Worm (Caenorhabditis elegans) whole organism, L4 larva: ENCODE results near the gene K02F6.1.

ENCODE experiments used
- D1046.2 ChIP-seq: fragments of 200-800 bp; sonication (Bioruptor generic); IDR thresholded peaks from 2 replicates; pipeline ENCODE4 v1.3.6; 2022; ENCODE audit warnings: missing genetic modification characterization, missing compliant biosample characterization
- Y105C5A.15 ChIP-seq: fragments of 200-800 bp; sonication (Bioruptor generic); IDR thresholded peaks from 2 replicates; pipeline ENCODE4 v1.3.6; 2022; ENCODE audit warnings: missing genetic modification characterization, missing compliant biosample characterization
- aha-1 ChIP-seq: fragments of 150-350 bp; peaks from one replicate; lab custom pipeline; 2014; ENCODE audit warnings: missing biosample characterization, missing genetic modification characterization

DNA sequence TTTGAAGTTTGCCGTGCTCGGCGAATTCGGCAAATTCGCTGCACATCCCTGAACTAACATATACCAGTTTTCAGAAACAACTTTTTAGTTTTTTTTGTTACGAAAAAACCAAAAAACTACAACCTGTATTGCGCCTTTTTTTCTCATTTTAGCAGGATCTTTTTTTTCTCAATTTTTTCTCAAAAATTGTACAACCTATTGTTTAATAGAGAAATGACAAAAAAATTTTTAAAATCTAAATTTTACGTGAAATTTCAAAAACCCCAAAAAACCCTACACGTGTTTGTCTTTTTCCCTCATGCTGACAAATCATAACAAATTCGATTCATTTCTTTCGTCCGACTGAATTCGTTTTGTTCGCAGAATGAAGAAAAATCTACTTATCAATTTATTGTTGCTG, 7.8 kb upstream of the K02F6.1 start, which contains the start of gene K02F6.3:
- TF ChIP-seq aha-1 (no peak), Y105C5A.15 (GFP tag; lab: Robert Waterston, UW) (no peak), D1046.2 (GFP tag; lab: Robert Waterston, UW) (no peak)
